Fruit fly (Drosophila melanogaster) whole organism, embryonic: ENCODE data around the gene PolE2.

ENCODE experiments used
- Adf1 ChIP-seq: fragments of 200-800 bp; sonication (Bioruptor generic); IDR thresholded peaks from 2 replicates; pipeline ENCODE4 v1.3.6; 2022; ENCODE audit warnings: missing biosample characterization, missing genetic modification characterization
- CG11560 ChIP-seq: fragments of 200-800 bp; sonication (Bioruptor generic); IDR thresholded peaks from 3 replicates; pipeline ENCODE4 v1.3.6; 2022; ENCODE audit warnings: missing biosample characterization, missing genetic modification characterization
- CG14965 ChIP-seq: fragments of 200-800 bp; sonication (Bioruptor generic); optimal IDR thresholded peaks from 2 replicates; lab custom pipeline; 2016; ENCODE audit warnings: missing biosample characterization, missing genetic modification characterization, borderline replicate concordance
- CG1529 ChIP-seq: fragments of 200-800 bp; sonication (Bioruptor generic); optimal IDR thresholded peaks from 3 replicates; lab custom pipeline; 2018; ENCODE audit warnings: missing biosample characterization, missing genetic modification characterization
- CG15696 ChIP-seq: fragments of 200-800 bp; sonication (Bioruptor generic); optimal IDR thresholded peaks from 2 replicates; lab custom pipeline; 2019; ENCODE audit warnings: missing biosample characterization, mild to moderate bottlenecking, missing genetic modification characterization, moderate library complexity
- CG16815 ChIP-seq: fragments of 200-800 bp; sonication (Bioruptor generic); optimal IDR thresholded peaks from 3 replicates; lab custom pipeline; 2017; ENCODE audit warnings: missing biosample characterization, mild to moderate bottlenecking, missing genetic modification characterization
- CG17359 ChIP-seq: fragments of 200-800 bp; sonication (Bioruptor generic); optimal IDR thresholded peaks from 3 replicates; lab custom pipeline; 2018; ENCODE audit warnings: missing biosample characterization, mild to moderate bottlenecking, missing genetic modification characterization, moderate library complexity
- CG30431 ChIP-seq: fragments of 200-800 bp; sonication (Bioruptor generic); optimal IDR thresholded peaks from 2 replicates; lab custom pipeline; 2017; ENCODE audit warnings: missing biosample characterization, missing genetic modification characterization
- CG3407 ChIP-seq: fragments of 200-800 bp; sonication (Bioruptor generic); optimal IDR thresholded peaks from 2 replicates; lab custom pipeline; 2018; ENCODE audit warnings: missing biosample characterization, mild to moderate bottlenecking, missing genetic modification characterization
- CG5953 ChIP-seq: fragments of 200-800 bp; sonication (Bioruptor generic); IDR thresholded peaks from 2 replicates; pipeline ENCODE4 v1.3.6; 2022; ENCODE audit warnings: missing biosample characterization, missing genetic modification characterization
- CG6254 ChIP-seq: fragments of 200-800 bp; sonication (Bioruptor generic); optimal IDR thresholded peaks from 3 replicates; lab custom pipeline; 2017; ENCODE audit warnings: mild to moderate bottlenecking, missing biosample characterization, missing genetic modification reagents, missing genetic modification characterization
- CG6689 ChIP-seq: fragments of 200-800 bp; sonication (Bioruptor generic); IDR thresholded peaks from 2 replicates; pipeline ENCODE4 v1.3.6; 2022; ENCODE audit warnings: missing biosample characterization, missing genetic modification characterization
- CG8944 ChIP-seq: fragments of 200-800 bp; sonication (Bioruptor generic); optimal IDR thresholded peaks from 3 replicates; lab custom pipeline; 2016; ENCODE audit warnings: missing biosample characterization, missing genetic modification characterization
- CG9437 ChIP-seq: fragments of 200-800 bp; sonication (Bioruptor generic); optimal IDR thresholded peaks from 2 replicates; lab custom pipeline; 2018; ENCODE audit warnings: missing biosample characterization, mild to moderate bottlenecking, missing genetic modification characterization
- CG9727 ChIP-seq: fragments of 200-800 bp; sonication (Bioruptor generic); optimal IDR thresholded peaks from 3 replicates; lab custom pipeline; 2017; ENCODE audit warnings: missing biosample characterization, mild to moderate bottlenecking, missing genetic modification characterization
- Camta ChIP-seq: fragments of 200-800 bp; sonication (Bioruptor generic); optimal IDR thresholded peaks from 2 replicates; lab custom pipeline; 2016; ENCODE audit warnings: missing biosample characterization, missing genetic modification characterization
- D ChIP-seq, 2 experiments: fragments of 200-800 bp in 1 of 2; fragments of >200 bp in 1 of 2; sonication (Bioruptor generic) in 1 of 2; optimal IDR thresholded peaks; 2 replicates in 1 of 2; 3 replicates in 1 of 2; lab custom pipeline; 2017; ENCODE audit warnings: mild to moderate bottlenecking in 1 of 2, missing biosample characterization in 1 of 2, missing genetic modification characterization in 1 of 2, missing genetic modification reagents in 1 of 2
- D19B ChIP-seq: fragments of 200-800 bp; sonication (Bioruptor generic); optimal IDR thresholded peaks from 2 replicates; lab custom pipeline; 2017; ENCODE audit warnings: missing biosample characterization, mild to moderate bottlenecking, missing genetic modification characterization
- Deaf1 ChIP-seq: fragments of 200-800 bp; optimal IDR thresholded peaks from 3 replicates; lab custom pipeline; 2019; ENCODE audit warnings: missing biosample characterization, mild to moderate bottlenecking, missing genetic modification characterization, moderate library complexity
- Drgx ChIP-seq: fragments of 200-800 bp; sonication (Bioruptor generic); IDR thresholded peaks from 2 replicates; pipeline ENCODE4 v1.3.6; 2022; ENCODE audit warnings: missing biosample characterization, missing genetic modification characterization
- Ets97D ChIP-seq: fragments of 200-800 bp; sonication (Bioruptor generic); optimal IDR thresholded peaks from 3 replicates; lab custom pipeline; 2016; ENCODE audit warnings: missing biosample characterization, missing genetic modification characterization
- Fer3 ChIP-seq: fragments of 200-800 bp; sonication (Bioruptor generic); optimal IDR thresholded peaks from 2 replicates; lab custom pipeline; 2018; ENCODE audit warnings: missing biosample characterization, mild to moderate bottlenecking, missing genetic modification characterization, moderate library complexity
- HLH4C ChIP-seq: fragments of 200-800 bp; sonication (Bioruptor generic); IDR thresholded peaks from 3 replicates; pipeline ENCODE4 v1.3.6; 2022; ENCODE audit warnings: missing biosample characterization, missing genetic modification characterization; ENCODE audit not compliant: partially characterized antibody
- HmgD ChIP-seq: fragments of 200-800 bp; sonication (Bioruptor generic); optimal IDR thresholded peaks from 3 replicates; lab custom pipeline; 2016; ENCODE audit warnings: missing biosample characterization, missing genetic modification characterization
- HmgZ ChIP-seq: fragments of 200-800 bp; sonication (Bioruptor generic); optimal IDR thresholded peaks from 2 replicates; lab custom pipeline; 2018; ENCODE audit warnings: missing biosample characterization, mild to moderate bottlenecking, missing genetic modification characterization
- Mes4 ChIP-seq: fragments of 200-800 bp; sonication (Bioruptor generic); optimal IDR thresholded peaks from 2 replicates; lab custom pipeline; 2016; ENCODE audit warnings: missing biosample characterization, missing genetic modification characterization
- Sox100B ChIP-seq: fragments of 200-800 bp; sonication (Bioruptor generic); optimal IDR thresholded peaks from 3 replicates; lab custom pipeline; 2018; ENCODE audit warnings: missing biosample characterization, mild to moderate bottlenecking, missing genetic modification characterization
- Sry-δ ChIP-seq: fragments of 200-800 bp; sonication (Bioruptor generic); optimal IDR thresholded peaks from 2 replicates; lab custom pipeline; 2016; ENCODE audit warnings: missing biosample characterization, missing genetic modification characterization
- chinmo ChIP-seq: fragments of 200-800 bp; sonication (Bioruptor generic); IDR thresholded peaks from 4 replicates; pipeline ENCODE4 v1.3.6; 2022; ENCODE audit warnings: missing biosample characterization, missing genetic modification characterization; ENCODE audit not compliant: partially characterized antibody
- ci ChIP-seq: fragments of 200-800 bp; sonication (Bioruptor generic); IDR thresholded peaks from 3 replicates; pipeline ENCODE4 v1.3.6; 2022; ENCODE audit warnings: missing biosample characterization, missing genetic modification characterization
- cwo ChIP-seq: fragments of 200-800 bp; sonication (Bioruptor generic); optimal IDR thresholded peaks from 3 replicates; lab custom pipeline; 2017; ENCODE audit warnings: missing biosample characterization, missing genetic modification characterization, mild to moderate bottlenecking, moderate library complexity, missing genetic modification reagents
- emc ChIP-seq: fragments of 200-800 bp; sonication (Bioruptor generic); optimal IDR thresholded peaks from 2 replicates; lab custom pipeline; 2016; ENCODE audit warnings: missing biosample characterization, missing genetic modification characterization
- eyg ChIP-seq: fragments of 200-800 bp; sonication (Bioruptor generic); optimal IDR thresholded peaks from 3 replicates; lab custom pipeline; 2016; ENCODE audit warnings: missing biosample characterization, missing genetic modification characterization
- gem ChIP-seq: fragments of 200-800 bp; sonication (Bioruptor generic); optimal IDR thresholded peaks from 2 replicates; lab custom pipeline; 2019; ENCODE audit warnings: missing biosample characterization, mild to moderate bottlenecking, missing genetic modification characterization, moderate library complexity
- gfzf ChIP-seq: fragments of 200-800 bp; sonication (Bioruptor generic); optimal IDR thresholded peaks from 2 replicates; lab custom pipeline; 2016; ENCODE audit warnings: missing biosample characterization, mild to moderate bottlenecking, missing genetic modification characterization, moderate library complexity
- gro ChIP-seq: fragments of 200-800 bp; sonication (Bioruptor generic); optimal IDR thresholded peaks from 2 replicates; lab custom pipeline; 2016; ENCODE audit warnings: missing biosample characterization, missing genetic modification characterization
- gt ChIP-seq: fragments of 200-800 bp; sonication (Bioruptor generic); IDR thresholded peaks from 2 replicates; pipeline ENCODE4 v1.3.6; 2022; ENCODE audit warnings: missing biosample characterization, missing genetic modification characterization
- hbn ChIP-seq: fragments of 200-800 bp; sonication (Bioruptor generic); IDR thresholded peaks from 2 replicates; pipeline ENCODE4 v1.3.6; 2022; ENCODE audit warnings: missing biosample characterization, missing genetic modification characterization; ENCODE audit not compliant: partially characterized antibody
- inv ChIP-seq: fragments of 200-800 bp; sonication (Bioruptor generic); IDR thresholded peaks from 2 replicates; pipeline ENCODE4 v1.3.6; 2022; ENCODE audit warnings: missing biosample characterization, missing genetic modification characterization; ENCODE audit not compliant: partially characterized antibody
- lilli ChIP-seq: fragments of 200-800 bp; sonication (Bioruptor generic); optimal IDR thresholded peaks from 3 replicates; lab custom pipeline; 2016; ENCODE audit warnings: missing biosample characterization, missing genetic modification characterization
- nerfin-2 ChIP-seq: fragments of 200-800 bp; sonication (Bioruptor generic); IDR thresholded peaks from 2 replicates; pipeline ENCODE4 v1.3.6; 2022; ENCODE audit warnings: missing biosample characterization, missing genetic modification characterization; ENCODE audit not compliant: partially characterized antibody
- phol ChIP-seq: fragments of 200-800 bp; sonication (Bioruptor generic); optimal IDR thresholded peaks from 3 replicates; lab custom pipeline; 2018; ENCODE audit warnings: missing biosample characterization, mild to moderate bottlenecking, missing genetic modification characterization, moderate library complexity
- pum ChIP-seq: fragments of 200-800 bp; sonication (Bioruptor generic); optimal IDR thresholded peaks from 2 replicates; lab custom pipeline; 2016; ENCODE audit warnings: missing biosample characterization, missing genetic modification characterization
- sens-2 ChIP-seq: fragments of 200-800 bp; sonication (Bioruptor generic); IDR thresholded peaks from 2 replicates; pipeline ENCODE4 v1.3.6; 2022; ENCODE audit warnings: missing biosample characterization, missing genetic modification characterization
- sob ChIP-seq: fragments of 200-800 bp; sonication (Bioruptor generic); IDR thresholded peaks from 2 replicates; pipeline ENCODE4 v1.3.6; 2022; ENCODE audit warnings: missing biosample characterization, missing genetic modification characterization
- stc ChIP-seq: fragments of 200-800 bp; sonication (Bioruptor generic); IDR thresholded peaks from 2 replicates; pipeline ENCODE4 v1.3.6; 2022; ENCODE audit warnings: missing biosample characterization, missing genetic modification characterization
- toy ChIP-seq: fragments of 200-800 bp; sonication (Bioruptor generic); IDR thresholded peaks from 2 replicates; pipeline ENCODE4 v1.3.6; 2022; ENCODE audit warnings: missing biosample characterization, missing genetic modification characterization
- ttk ChIP-seq: fragments of 200-800 bp; sonication (Bioruptor generic); IDR thresholded peaks from 2 replicates; pipeline ENCODE4 v2.1.2; 2022; ENCODE audit warnings: missing biosample characterization, missing genetic modification characterization
- tup ChIP-seq: fragments of 200-800 bp; sonication (Bioruptor generic); optimal IDR thresholded peaks from 2 replicates; lab custom pipeline; 2016; ENCODE audit warnings: missing biosample characterization, mild to moderate bottlenecking, missing genetic modification characterization, moderate library complexity
- zfh1 ChIP-seq: fragments of 200-800 bp; sonication (Bioruptor generic); IDR thresholded peaks from 3 replicates; pipeline ENCODE4 v1.3.6; 2022; ENCODE audit warnings: missing biosample characterization, missing genetic modification characterization
- zfh2 ChIP-seq: fragments of 200-800 bp; sonication (Bioruptor generic); optimal IDR thresholded peaks from 2 replicates; lab custom pipeline; 2016; ENCODE audit warnings: missing biosample characterization, missing genetic modification characterization

The PolE2 gene

DNA sequence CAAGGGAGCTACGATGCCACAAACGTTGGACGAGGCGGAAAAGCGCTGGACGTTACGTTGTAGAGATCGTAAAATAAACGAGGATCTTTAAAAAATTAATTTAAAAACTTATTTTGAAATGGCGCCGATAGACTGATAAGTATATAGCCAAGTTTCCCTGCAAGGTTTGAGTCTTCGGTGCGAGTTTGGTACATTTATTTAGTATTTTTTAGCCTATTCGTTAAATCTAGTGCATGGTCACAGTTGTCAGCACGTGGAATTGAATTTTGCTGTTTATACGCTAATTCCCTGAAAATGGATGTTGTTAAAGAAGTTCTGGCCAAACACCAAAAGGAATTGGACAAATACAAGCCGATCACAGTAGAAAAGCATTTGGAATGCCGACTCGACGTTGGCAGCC is 2.1 kb upstream of the PolE2 start, which contains the start of gene CG32409 (continued):
- TF ChIP-seq ci (GFP tag; lab: Robert Waterston, UW) = no peak
- no peak for TF ChIP-seq Sox100B (GFP tag; lab: Kevin White, UChicago)
- no peak for TF ChIP-seq toy (GFP tag; lab: Robert Waterston, UW)
- no peak for TF ChIP-seq ttk (GFP tag; lab: Robert Waterston, UW)
- TF ChIP-seq chinmo = 0 out of 4 replicates have a peak, but pooled peaks have one; percentile 36
- TF ChIP-seq phol (tag; lab: Kevin White, UChicago) = peak; percentile 75
- no peak for TF ChIP-seq eyg
- TF ChIP-seq HmgD = peak; percentile 27
- TF ChIP-seq HmgZ = peak; percentile 55
- TF ChIP-seq sob (GFP tag; lab: Robert Waterston, UW) = no peak
- TF ChIP-seq CG11560 = no peak
- no peak for TF ChIP-seq CG5953
- no peak for TF ChIP-seq lilli (GFP tag; lab: Kevin White, UChicago)
- TF ChIP-seq hbn (GFP tag; lab: Robert Waterston, UW) = no peak
- TF ChIP-seq D19B (GFP tag; lab: Kevin White, UChicago) = no peak
- TF ChIP-seq D (optimal IDR thresholded peaks at IDR 0.05; lab: Kevin White, UChicago) = no peak
- no peak for TF ChIP-seq D (GFP tag; optimal IDR thresholded peaks at IDR 0.05; lab: Kevin White, UChicago)
- peak; percentile 97 for TF ChIP-seq gfzf (GFP tag; lab: Kevin White, UChicago)
- no peak for TF ChIP-seq CG9727
- TF ChIP-seq Drgx (GFP tag; lab: Robert Waterston, UW) = no peak
- no peak for TF ChIP-seq HLH4C (GFP tag; lab: Robert Waterston, UW)
- TF ChIP-seq Fer3 (tag; lab: Kevin White, UChicago) = no peak
- no peak for TF ChIP-seq inv
- TF ChIP-seq CG9437 = no peak
- no peak for TF ChIP-seq nerfin-2
- TF ChIP-seq zfh2 (GFP tag; lab: Kevin White, UChicago) = no peak
- TF ChIP-seq zfh1 (GFP tag; lab: Robert Waterston, UW) = no peak
- TF ChIP-seq CG16815 = no peak
- TF ChIP-seq CG3407 (GFP tag; lab: Kevin White, UChicago) = no peak
- TF ChIP-seq Deaf1 (tag; lab: Kevin White, UChicago) = no peak
- TF ChIP-seq CG8944 = no peak
- TF ChIP-seq CG15696 = no peak
- TF ChIP-seq Ets97D (GFP tag; lab: Kevin White, UChicago) = peak; percentile 66
- no peak for TF ChIP-seq sens-2 (GFP tag; lab: Robert Waterston, UW)
- no peak for TF ChIP-seq stc (GFP tag; lab: Robert Waterston, UW)
- no peak for TF ChIP-seq gem (tag; lab: Kevin White, UChicago)
- TF ChIP-seq CG30431 (GFP tag; lab: Kevin White, UChicago) = no peak
- TF ChIP-seq CG1529 = no peak
- no peak for TF ChIP-seq CG6254 (GFP tag; lab: Kevin White, UChicago)
- TF ChIP-seq gt = no peak
- no peak for TF ChIP-seq Mes4 (GFP tag; lab: Kevin White, UChicago)
- no peak for TF ChIP-seq Camta
- peak; percentile 45 for TF ChIP-seq gro (GFP tag; lab: Kevin White, UChicago)
- TF ChIP-seq Sry-δ (GFP tag; lab: Kevin White, UChicago) = peak; percentile 74
- no peak for TF ChIP-seq emc (GFP tag; lab: Kevin White, UChicago)
- no peak for TF ChIP-seq CG17359 (tag; lab: Kevin White, UChicago)
- TF ChIP-seq CG6689 (GFP tag; lab: Robert Waterston, UW) = no peak
- TF ChIP-seq CG14965 (GFP tag; lab: Kevin White, UChicago) = no peak
- TF ChIP-seq cwo (GFP tag; lab: Kevin White, UChicago) = no peak
- no peak for TF ChIP-seq Adf1 (GFP tag; lab: Robert Waterston, UW)
- no peak for TF ChIP-seq tup
- no peak for TF ChIP-seq pum (GFP tag; lab: Kevin White, UChicago)
